Fruit fly (Drosophila melanogaster) whole organism, embryonic: Measurements from ENCODE around the gene DPCoAC.

Experiments used
- Abd-B ChIP-seq: fragments of 200-800 bp; sonication (Bioruptor generic); optimal IDR thresholded peaks from 2 replicates; lab custom pipeline; 2018; ENCODE audit warnings: missing biosample characterization, mild to moderate bottlenecking, missing genetic modification characterization, moderate library complexity
- Adf1 ChIP-seq: fragments of 200-800 bp; sonication (Bioruptor generic); IDR thresholded peaks from 2 replicates; pipeline ENCODE4 v1.3.6; 2022; ENCODE audit warnings: missing biosample characterization, missing genetic modification characterization
- CG1024 ChIP-seq: fragments of 200-800 bp; sonication (Bioruptor generic); IDR thresholded peaks from 2 replicates; pipeline ENCODE4 v1.3.6; 2022; ENCODE audit warnings: missing biosample characterization, missing genetic modification characterization
- CG10431 ChIP-seq: fragments of 200-800 bp; sonication (Bioruptor generic); optimal IDR thresholded peaks from 3 replicates; lab custom pipeline; 2018; ENCODE audit warnings: missing biosample characterization, mild to moderate bottlenecking, missing genetic modification characterization
- CG10979 ChIP-seq: fragments of 200-800 bp; sonication (Bioruptor generic); optimal IDR thresholded peaks from 2 replicates; lab custom pipeline; 2018; ENCODE audit warnings: missing biosample characterization, mild to moderate bottlenecking, missing genetic modification characterization, moderate library complexity
- CG11695 ChIP-seq: fragments of 200-800 bp; sonication (Bioruptor generic); IDR thresholded peaks from 3 replicates; pipeline ENCODE4 v1.3.6; 2022; ENCODE audit warnings: missing biosample characterization, missing genetic modification characterization
- CG14050 ChIP-seq: fragments of 200-800 bp; sonication (Bioruptor generic); IDR thresholded peaks from 3 replicates; pipeline ENCODE4 v1.3.6; 2022; ENCODE audit warnings: missing biosample characterization, missing genetic modification characterization
- CG1647 ChIP-seq: fragments of 200-800 bp; sonication (Bioruptor generic); optimal IDR thresholded peaks from 3 replicates; lab custom pipeline; 2016; ENCODE audit warnings: missing biosample characterization, missing genetic modification characterization
- CG17186 ChIP-seq: fragments of 200-800 bp; sonication (Bioruptor generic); optimal IDR thresholded peaks from 3 replicates; lab custom pipeline; 2017; ENCODE audit warnings: missing biosample characterization, missing genetic modification reagents, missing genetic modification characterization
- CG32767 ChIP-seq: fragments of 200-800 bp; sonication (Bioruptor generic); IDR thresholded peaks from 2 replicates; pipeline ENCODE4 v1.3.6; 2022; ENCODE audit warnings: missing biosample characterization, missing genetic modification characterization
- CG4328 ChIP-seq: fragments of 200-800 bp; sonication (Bioruptor generic); optimal IDR thresholded peaks from 3 replicates; lab custom pipeline; 2017; ENCODE audit warnings: missing biosample characterization, missing genetic modification reagents, missing genetic modification characterization
- CG5245 ChIP-seq: fragments of 200-800 bp; sonication (Bioruptor generic); optimal IDR thresholded peaks from 3 replicates; lab custom pipeline; 2016; ENCODE audit warnings: missing biosample characterization, missing genetic modification characterization
- CG6654 ChIP-seq: fragments of 200-800 bp; sonication (Bioruptor generic); optimal IDR thresholded peaks from 2 replicates; lab custom pipeline; 2017; ENCODE audit warnings: missing biosample characterization, mild to moderate bottlenecking, missing genetic modification characterization
- CG8290 ChIP-seq, 3 experiments: fragments of 200-800 bp; sonication (Bioruptor generic); optimal IDR thresholded peaks; 2 replicates each; lab custom pipeline; 2016 to 2019; ENCODE audit warnings: missing biosample characterization in 3 of 3, missing genetic modification characterization in 3 of 3, mild to moderate bottlenecking in 2 of 3, moderate library complexity in 1 of 3
- CG8359 ChIP-seq: fragments of 200-800 bp; sonication (Bioruptor generic); optimal IDR thresholded peaks from 2 replicates; lab custom pipeline; 2017; ENCODE audit warnings: missing biosample characterization, mild to moderate bottlenecking, missing genetic modification characterization, borderline replicate concordance
- CG9609 ChIP-seq: fragments of 200-800 bp; sonication (Bioruptor generic); optimal IDR thresholded peaks from 3 replicates; lab custom pipeline; 2016; ENCODE audit warnings: missing biosample characterization, missing genetic modification characterization
- Camta ChIP-seq: fragments of 200-800 bp; sonication (Bioruptor generic); optimal IDR thresholded peaks from 2 replicates; lab custom pipeline; 2016; ENCODE audit warnings: missing biosample characterization, missing genetic modification characterization
- D19A ChIP-seq: fragments of 200-800 bp; optimal IDR thresholded peaks from 3 replicates; lab custom pipeline; 2019; ENCODE audit warnings: missing biosample characterization, mild to moderate bottlenecking, missing genetic modification characterization, moderate library complexity
- Hand ChIP-seq: fragments of 200-800 bp; sonication (Bioruptor generic); optimal IDR thresholded peaks from 2 replicates; lab custom pipeline; 2017; ENCODE audit warnings: mild to moderate bottlenecking, missing biosample characterization, missing genetic modification reagents, missing genetic modification characterization
- Hmx ChIP-seq: fragments of 200-800 bp; sonication (Bioruptor generic); optimal IDR thresholded peaks from 2 replicates; lab custom pipeline; 2016; ENCODE audit warnings: missing biosample characterization, missing genetic modification characterization
- Lim3 ChIP-seq: fragments of 200-800 bp; sonication (Bioruptor generic); IDR thresholded peaks from 2 replicates; pipeline ENCODE4 v1.3.6; 2022; ENCODE audit warnings: missing biosample characterization, missing genetic modification characterization
- Lpt ChIP-seq: fragments of >200 bp; optimal IDR thresholded peaks from 2 replicates; lab custom pipeline; 2018; ENCODE audit warnings: missing biosample characterization, missing genetic modification characterization
- NC2β ChIP-seq: fragments of 200-800 bp; sonication (Bioruptor generic); optimal IDR thresholded peaks from 2 replicates; lab custom pipeline; 2016; ENCODE audit warnings: missing biosample characterization, missing genetic modification characterization
- Sox100B ChIP-seq: fragments of 200-800 bp; sonication (Bioruptor generic); optimal IDR thresholded peaks from 3 replicates; lab custom pipeline; 2018; ENCODE audit warnings: missing biosample characterization, mild to moderate bottlenecking, missing genetic modification characterization
- Sry-β ChIP-seq: fragments of 200-800 bp; sonication (Bioruptor generic); optimal IDR thresholded peaks from 2 replicates; lab custom pipeline; 2018; ENCODE audit warnings: missing biosample characterization, mild to moderate bottlenecking, missing genetic modification characterization, moderate library complexity
- Taf1 ChIP-seq: fragments of 200-800 bp; sonication (Bioruptor generic); IDR thresholded peaks from 2 replicates; pipeline ENCODE4 v1.3.6; 2022; ENCODE audit warnings: missing biosample characterization, missing genetic modification characterization
- Xrp1 ChIP-seq: fragments of 200-800 bp; sonication (Bioruptor generic); IDR thresholded peaks from 2 replicates; pipeline ENCODE4 v1.3.6; 2022; ENCODE audit warnings: missing biosample characterization, missing genetic modification characterization
- ara ChIP-seq: fragments of 200-800 bp; sonication (Bioruptor generic); IDR thresholded peaks from 2 replicates; pipeline ENCODE4 v1.3.6; 2022; ENCODE audit warnings: missing biosample characterization, missing genetic modification characterization
- bab2 ChIP-seq: fragments of 200-800 bp; sonication (Bioruptor generic); optimal IDR thresholded peaks from 2 replicates; lab custom pipeline; 2016; ENCODE audit warnings: missing biosample characterization, missing genetic modification characterization
- btn ChIP-seq: fragments of 200-800 bp; sonication (Bioruptor generic); optimal IDR thresholded peaks from 2 replicates; lab custom pipeline; 2016; ENCODE audit warnings: missing biosample characterization, missing genetic modification characterization
- caup ChIP-seq: fragments of 200-800 bp; sonication (Bioruptor generic); optimal IDR thresholded peaks from 3 replicates; lab custom pipeline; 2017; ENCODE audit warnings: missing biosample characterization, mild to moderate bottlenecking, missing genetic modification characterization, moderate library complexity; ENCODE audit not compliant: severe bottlenecking
- corto ChIP-seq: fragments of 200-800 bp; sonication (Bioruptor generic); optimal IDR thresholded peaks from 2 replicates; lab custom pipeline; 2016; ENCODE audit warnings: missing biosample characterization, mild to moderate bottlenecking, missing genetic modification characterization, moderate library complexity
- crc ChIP-seq: fragments of 200-800 bp; sonication (Bioruptor generic); optimal IDR thresholded peaks from 2 replicates; lab custom pipeline; 2016; ENCODE audit warnings: missing biosample characterization, missing genetic modification characterization
- en ChIP-seq: fragments of 200-800 bp; sonication (Bioruptor generic); optimal IDR thresholded peaks from 2 replicates; lab custom pipeline; 2016; ENCODE audit warnings: missing biosample characterization, missing genetic modification characterization
- eyg ChIP-seq: fragments of 200-800 bp; sonication (Bioruptor generic); optimal IDR thresholded peaks from 3 replicates; lab custom pipeline; 2016; ENCODE audit warnings: missing biosample characterization, missing genetic modification characterization
- fd64A ChIP-seq: fragments of 200-800 bp; sonication (Bioruptor generic); optimal IDR thresholded peaks from 3 replicates; lab custom pipeline; 2018; ENCODE audit warnings: missing biosample characterization, mild to moderate bottlenecking, missing genetic modification characterization
- jigr1 ChIP-seq: fragments of 200-800 bp; sonication (Bioruptor generic); IDR thresholded peaks from 3 replicates; pipeline ENCODE4 v1.3.6; 2022; ENCODE audit warnings: missing biosample characterization, missing genetic modification characterization
- klu ChIP-seq: fragments of 200-800 bp; sonication (Bioruptor generic); IDR thresholded peaks from 2 replicates; pipeline ENCODE4 v1.3.6; 2022; ENCODE audit warnings: missing biosample characterization, missing genetic modification characterization
- lola ChIP-seq, 3 experiments: fragments of >200 bp in 2 of 3; fragments of 200-800 bp in 1 of 3; sonication (Bioruptor generic) in 1 of 3; optimal IDR thresholded peaks; 2 replicates each; lab custom pipeline; 2017 to 2019; ENCODE audit warnings: missing biosample characterization in 3 of 3, missing genetic modification characterization in 3 of 3, mild to moderate bottlenecking in 1 of 3, moderate library complexity in 1 of 3
- nom ChIP-seq: fragments of 200-800 bp; sonication (Bioruptor generic); optimal IDR thresholded peaks from 2 replicates; lab custom pipeline; 2017; ENCODE audit warnings: missing biosample characterization, missing genetic modification characterization, mild to moderate bottlenecking, moderate library complexity, missing genetic modification reagents
- odd ChIP-seq: fragments of 200-800 bp; sonication (Bioruptor generic); optimal IDR thresholded peaks from 2 replicates; lab custom pipeline; 2017; ENCODE audit warnings: missing biosample characterization, mild to moderate bottlenecking, missing genetic modification characterization
- phol ChIP-seq: fragments of 200-800 bp; sonication (Bioruptor generic); optimal IDR thresholded peaks from 3 replicates; lab custom pipeline; 2018; ENCODE audit warnings: missing biosample characterization, mild to moderate bottlenecking, missing genetic modification characterization, moderate library complexity
- prd ChIP-seq, 3 experiments: fragments of >200 bp in 2 of 3; fragments of 200-800 bp in 1 of 3; sonication (Bioruptor generic) in 1 of 3; optimal IDR thresholded peaks in 2 of 3; IDR thresholded peaks in 1 of 3; 2 replicates in 2 of 3; 3 replicates in 1 of 3; pipeline versions ENCODE4 v1.3.6 to Lab custom; 2017 to 2022; ENCODE audit warnings: missing biosample characterization in 1 of 3, missing genetic modification characterization in 1 of 3
- ro ChIP-seq: fragments of 200-800 bp; sonication (Bioruptor generic); IDR thresholded peaks from 2 replicates; pipeline ENCODE4 v1.3.6; 2022; ENCODE audit warnings: missing biosample characterization, missing genetic modification characterization
- ssp ChIP-seq: fragments of 200-800 bp; sonication (Bioruptor generic); IDR thresholded peaks from 2 replicates; pipeline ENCODE4 v1.3.6; 2022; ENCODE audit warnings: missing biosample characterization, missing genetic modification characterization
- toy ChIP-seq: fragments of 200-800 bp; sonication (Bioruptor generic); IDR thresholded peaks from 2 replicates; pipeline ENCODE4 v1.3.6; 2022; ENCODE audit warnings: missing biosample characterization, missing genetic modification characterization
- tup ChIP-seq: fragments of 200-800 bp; sonication (Bioruptor generic); optimal IDR thresholded peaks from 2 replicates; lab custom pipeline; 2016; ENCODE audit warnings: missing biosample characterization, mild to moderate bottlenecking, missing genetic modification characterization, moderate library complexity
- twi ChIP-seq: fragments of 200-800 bp; optimal IDR thresholded peaks from 2 replicates; lab custom pipeline; 2019; ENCODE audit warnings: missing biosample characterization, mild to moderate bottlenecking, missing genetic modification characterization, moderate library complexity
- zen2 ChIP-seq: fragments of 200-800 bp; sonication (Bioruptor generic); IDR thresholded peaks from 3 replicates; pipeline ENCODE4 v1.3.6; 2022; ENCODE audit warnings: missing biosample characterization, missing genetic modification characterization; ENCODE audit not compliant: partially characterized antibody

DPCoAC gene

dm6 chr3R:20579816-20580215 lies 22.3 kb upstream of the DPCoAC start, which contains the start of the genes EloB and Srp14 (continued):
- TF ChIP-seq CG8290 (GFP tag; optimal IDR thresholded peaks at IDR 0.05; lab: Kevin White, UChicago) (peak; percentile 61), CG8290 (tag; optimal IDR thresholded peaks at IDR 0.05; lab: Kevin White, UChicago) (peak; percentile 8 to 73), odd (GFP tag; lab: Kevin White, UChicago) (no peak), ara (peak; percentile 72), twi (tag; lab: Kevin White, UChicago) (peak; percentile 63), crc (no peak), CG5245 (GFP tag; lab: Kevin White, UChicago) (peak; percentile 65), ssp (peak; percentile 54), CG11695 (GFP tag; lab: Robert Waterston, UW) (peak; percentile 74), Camta (GFP tag; lab: Kevin White, UChicago) (peak; percentile 77), klu (GFP tag; lab: Robert Waterston, UW) (peak; percentile 58; the same call in 1 of the 2 replicates), CG10979 (tag; lab: Kevin White, UChicago) (peak; percentile 67), Abd-B (GFP tag; lab: Kevin White, UChicago) (no peak), nom (GFP tag; lab: Kevin White, UChicago) (peak; percentile 17), corto (GFP tag; lab: Kevin White, UChicago) (no peak), fd64A (no peak), prd (optimal IDR thresholded peaks at IDR 0.05; lab: Kevin White, UChicago) (no peak), prd (GFP tag; IDR thresholded peaks at IDR 0.05; lab: Robert Waterston, UW) (peak; percentile 88), CG6654 (GFP tag; lab: Kevin White, UChicago) (no peak), CG8359 (GFP tag; lab: Kevin White, UChicago) (no peak), Sry-β (GFP tag; lab: Kevin White, UChicago) (no peak), jigr1 (GFP tag; lab: Robert Waterston, UW) (no peak), CG10431 (GFP tag; lab: Kevin White, UChicago) (no peak), lola (GFP tag; optimal IDR thresholded peaks at IDR 0.05; lab: Kevin White, UChicago) (peak in 1 of 3 experiments; percentile 77), Xrp1 (GFP tag; lab: Robert Waterston, UW) (peak; percentile 77; the same call in 1 of the 2 replicates), CG1024 (GFP tag; lab: Robert Waterston, UW) (peak; percentile 75), Hmx (GFP tag; lab: Kevin White, UChicago) (peak; percentile 53), D19A (tag; lab: Kevin White, UChicago) (no peak), Taf1 (peak; percentile 44; the same call in 1 of the 2 replicates), btn (peak; percentile 13), Lpt (GFP tag; lab: Kevin White, UChicago) (no peak), Hand (GFP tag; lab: Kevin White, UChicago) (peak; percentile 16), Adf1 (GFP tag; lab: Robert Waterston, UW) (peak; percentile 57), Lim3 (no peak), CG1647 (GFP tag; lab: Kevin White, UChicago) (peak; percentile 83), NC2β (GFP tag; lab: Kevin White, UChicago) (peak; percentile 86), bab2 (GFP tag; lab: Kevin White, UChicago) (peak; percentile 83), Sox100B (GFP tag; lab: Kevin White, UChicago) (no peak), CG4328 (peak; percentile 65), phol (tag; lab: Kevin White, UChicago) (peak; percentile 88), toy (GFP tag; lab: Robert Waterston, UW) (0 out of 2 replicates have a peak, but pooled peaks have one; percentile 9), CG14050 (peak; percentile 48; the same call in 2 of the 3 replicates), eyg (GFP tag; lab: Kevin White, UChicago) (peak; percentile 33), caup (GFP tag; lab: Kevin White, UChicago) (peak; percentile 75), CG17186 (peak; percentile 50), ro (GFP tag; lab: Robert Waterston, UW) (peak; percentile 36; the same call in 1 of the 2 replicates), CG32767 (GFP tag; lab: Robert Waterston, UW) (peak; percentile 70; the same call in 1 of the 2 replicates), en (GFP tag; lab: Kevin White, UChicago) (peak; percentile 31), zen2 (GFP tag; lab: Robert Waterston, UW) (peak; percentile 96), tup (peak; percentile 60), CG9609 (GFP tag; lab: Kevin White, UChicago) (peak; percentile 69)
